Fruit fly (Drosophila melanogaster) whole organism, embryonic: ENCODE measurements around the gene FIG4.
A peak's percentile ranks its signal among the peaks of the same experiment; 100 is the strongest.

Experiments
- B-H2 ChIP-seq: fragments of 200-800 bp; sonication (Bioruptor generic); optimal IDR thresholded peaks from 2 replicates; lab custom pipeline; 2018; ENCODE audit warnings: missing biosample characterization, mild to moderate bottlenecking, missing genetic modification characterization
- BtbVII ChIP-seq: fragments of 200-800 bp; sonication (Bioruptor generic); optimal IDR thresholded peaks from 3 replicates; lab custom pipeline; 2017; ENCODE audit warnings: missing biosample characterization, mild to moderate bottlenecking, missing genetic modification characterization
- Bteb2 ChIP-seq: fragments of 200-800 bp; sonication (Bioruptor generic); optimal IDR thresholded peaks from 2 replicates; lab custom pipeline; 2016; ENCODE audit warnings: missing biosample characterization, missing genetic modification characterization
- CG10267 ChIP-seq: fragments of 200-800 bp; sonication (Bioruptor generic); optimal IDR thresholded peaks from 2 replicates; lab custom pipeline; 2018; ENCODE audit warnings: missing biosample characterization, mild to moderate bottlenecking, missing genetic modification characterization, moderate library complexity
- CG11456 ChIP-seq: fragments of 200-800 bp; sonication (Bioruptor generic); IDR thresholded peaks from 3 replicates; pipeline ENCODE4 v1.3.6; 2022; ENCODE audit warnings: missing biosample characterization, missing genetic modification characterization
- CG11695 ChIP-seq: fragments of 200-800 bp; sonication (Bioruptor generic); IDR thresholded peaks from 3 replicates; pipeline ENCODE4 v1.3.6; 2022; ENCODE audit warnings: missing biosample characterization, missing genetic modification characterization
- CG12299 ChIP-seq: fragments of 200-800 bp; sonication (Bioruptor generic); optimal IDR thresholded peaks from 2 replicates; lab custom pipeline; 2018; ENCODE audit warnings: missing biosample characterization, mild to moderate bottlenecking, missing genetic modification characterization
- CG14667 ChIP-seq: fragments of 200-800 bp; sonication (Bioruptor generic); IDR thresholded peaks from 2 replicates; pipeline ENCODE4 v1.3.6; 2022; ENCODE audit warnings: missing biosample characterization, missing genetic modification characterization
- CG15696 ChIP-seq: fragments of 200-800 bp; sonication (Bioruptor generic); optimal IDR thresholded peaks from 2 replicates; lab custom pipeline; 2019; ENCODE audit warnings: missing biosample characterization, mild to moderate bottlenecking, missing genetic modification characterization, moderate library complexity
- CG16813 ChIP-seq: fragments of 200-800 bp; sonication (Bioruptor generic); IDR thresholded peaks from 3 replicates; pipeline ENCODE4 v1.3.6; 2022; ENCODE audit warnings: missing biosample characterization, missing genetic modification characterization; ENCODE audit not compliant: partially characterized antibody
- CG16815 ChIP-seq: fragments of 200-800 bp; sonication (Bioruptor generic); optimal IDR thresholded peaks from 3 replicates; lab custom pipeline; 2017; ENCODE audit warnings: missing biosample characterization, mild to moderate bottlenecking, missing genetic modification characterization
- CG17385 ChIP-seq: fragments of 200-800 bp; sonication (Bioruptor generic); optimal IDR thresholded peaks from 3 replicates; lab custom pipeline; 2018; ENCODE audit warnings: missing biosample characterization, mild to moderate bottlenecking, missing genetic modification characterization
- CG18011 ChIP-seq: fragments of 200-800 bp; sonication (Bioruptor generic); optimal IDR thresholded peaks from 2 replicates; lab custom pipeline; 2017; ENCODE audit warnings: missing biosample characterization, missing genetic modification characterization, mild to moderate bottlenecking, moderate library complexity, missing genotype
- CG32772 ChIP-seq: fragments of 200-800 bp; sonication (Bioruptor generic); IDR thresholded peaks from 2 replicates; pipeline ENCODE4 v1.3.6; 2022; ENCODE audit warnings: missing biosample characterization, missing genetic modification characterization
- CG3407 ChIP-seq: fragments of 200-800 bp; sonication (Bioruptor generic); optimal IDR thresholded peaks from 2 replicates; lab custom pipeline; 2018; ENCODE audit warnings: missing biosample characterization, mild to moderate bottlenecking, missing genetic modification characterization
- CG34422 ChIP-seq: fragments of 200-800 bp; sonication (Bioruptor generic); IDR thresholded peaks from 3 replicates; pipeline ENCODE4 v1.3.6; 2022; ENCODE audit warnings: missing biosample characterization, missing genetic modification characterization
- CG3847 ChIP-seq: fragments of 200-800 bp; sonication (Bioruptor generic); IDR thresholded peaks from 2 replicates; pipeline ENCODE4 v1.3.6; 2022; ENCODE audit warnings: missing biosample characterization, missing genetic modification characterization
- CG6254 ChIP-seq: fragments of 200-800 bp; sonication (Bioruptor generic); optimal IDR thresholded peaks from 3 replicates; lab custom pipeline; 2017; ENCODE audit warnings: mild to moderate bottlenecking, missing biosample characterization, missing genetic modification reagents, missing genetic modification characterization
- CG6813 ChIP-seq: fragments of 200-800 bp; sonication (Bioruptor generic); optimal IDR thresholded peaks from 2 replicates; lab custom pipeline; 2017; ENCODE audit warnings: missing biosample characterization, missing genetic modification characterization, mild to moderate bottlenecking, moderate library complexity, missing genetic modification reagents
- CG6854 ChIP-seq: fragments of 200-800 bp; sonication (Bioruptor generic); optimal IDR thresholded peaks from 3 replicates; lab custom pipeline; 2017; ENCODE audit warnings: missing biosample characterization, mild to moderate bottlenecking, missing genetic modification characterization
- CG7372 ChIP-seq: fragments of 200-800 bp; sonication (Bioruptor generic); IDR thresholded peaks from 2 replicates; pipeline ENCODE4 v1.3.6; 2022; ENCODE audit warnings: missing biosample characterization, missing genetic modification characterization
- Ets65A ChIP-seq: fragments of 200-800 bp; sonication (Bioruptor generic); peaks from one replicate; lab custom pipeline; 2016; ENCODE audit warnings: missing biosample characterization, missing genetic modification characterization
- Fer1 ChIP-seq: fragments of 200-800 bp; sonication (Bioruptor generic); optimal IDR thresholded peaks from 2 replicates; lab custom pipeline; 2017; ENCODE audit warnings: missing biosample characterization, mild to moderate bottlenecking, missing genetic modification characterization
- MBD-R2 ChIP-seq: fragments of 200-800 bp; sonication (Bioruptor generic); IDR thresholded peaks from 2 replicates; pipeline ENCODE4 v1.3.6; 2022; ENCODE audit warnings: missing biosample characterization, missing genetic modification characterization
- MTF-1 ChIP-seq: fragments of 200-800 bp; sonication (Bioruptor generic); optimal IDR thresholded peaks from 2 replicates; lab custom pipeline; 2018; ENCODE audit warnings: missing biosample characterization, mild to moderate bottlenecking, missing genetic modification characterization, borderline replicate concordance
- Mad ChIP-seq: fragments of 200-800 bp; sonication (Bioruptor generic); optimal IDR thresholded peaks from 2 replicates; lab custom pipeline; 2016; ENCODE audit warnings: missing biosample characterization, missing genetic modification characterization
- Meics ChIP-seq: fragments of 200-800 bp; sonication (Bioruptor generic); optimal IDR thresholded peaks from 2 replicates; lab custom pipeline; 2017; ENCODE audit warnings: missing biosample characterization, mild to moderate bottlenecking, missing genetic modification characterization
- NK7.1 ChIP-seq: fragments of 200-800 bp; sonication (Bioruptor generic); optimal IDR thresholded peaks from 3 replicates; lab custom pipeline; 2016; ENCODE audit warnings: missing biosample characterization, missing genetic modification characterization
- Nf-YC ChIP-seq: fragments of 200-800 bp; optimal IDR thresholded peaks from 3 replicates; lab custom pipeline; 2019; ENCODE audit warnings: missing biosample characterization, mild to moderate bottlenecking, missing genetic modification characterization, moderate library complexity
- Ptx1 ChIP-seq: fragments of 200-800 bp; sonication (Bioruptor generic); IDR thresholded peaks from 2 replicates; pipeline ENCODE4 v1.3.6; 2022; ENCODE audit warnings: missing biosample characterization, missing genetic modification characterization
- Sox100B ChIP-seq: fragments of 200-800 bp; sonication (Bioruptor generic); optimal IDR thresholded peaks from 3 replicates; lab custom pipeline; 2018; ENCODE audit warnings: missing biosample characterization, mild to moderate bottlenecking, missing genetic modification characterization
- Spps ChIP-seq: fragments of 200-800 bp; sonication (Bioruptor generic); optimal IDR thresholded peaks from 2 replicates; lab custom pipeline; 2018; ENCODE audit warnings: missing biosample characterization, mild to moderate bottlenecking, missing genetic modification characterization
- Sry-β ChIP-seq: fragments of 200-800 bp; sonication (Bioruptor generic); optimal IDR thresholded peaks from 2 replicates; lab custom pipeline; 2018; ENCODE audit warnings: missing biosample characterization, mild to moderate bottlenecking, missing genetic modification characterization, moderate library complexity
- Xrp1 ChIP-seq: fragments of 200-800 bp; sonication (Bioruptor generic); IDR thresholded peaks from 2 replicates; pipeline ENCODE4 v1.3.6; 2022; ENCODE audit warnings: missing biosample characterization, missing genetic modification characterization
- al ChIP-seq: fragments of 200-800 bp; sonication (Bioruptor generic); IDR thresholded peaks from 2 replicates; pipeline ENCODE4 v1.3.6; 2022; ENCODE audit warnings: missing biosample characterization, missing genetic modification characterization
- bcd ChIP-seq: fragments of 200-800 bp; sonication (Bioruptor generic); optimal IDR thresholded peaks from 2 replicates; lab custom pipeline; 2017; ENCODE audit warnings: missing biosample characterization, mild to moderate bottlenecking, missing genetic modification characterization
- caup ChIP-seq: fragments of 200-800 bp; sonication (Bioruptor generic); optimal IDR thresholded peaks from 3 replicates; lab custom pipeline; 2017; ENCODE audit warnings: missing biosample characterization, mild to moderate bottlenecking, missing genetic modification characterization, moderate library complexity; ENCODE audit not compliant: severe bottlenecking
- chm ChIP-seq: fragments of 200-800 bp; sonication (Bioruptor generic); IDR thresholded peaks from 2 replicates; pipeline ENCODE4 v1.3.6; 2022; ENCODE audit warnings: missing biosample characterization, missing genetic modification characterization
- ci ChIP-seq: fragments of 200-800 bp; sonication (Bioruptor generic); IDR thresholded peaks from 3 replicates; pipeline ENCODE4 v1.3.6; 2022; ENCODE audit warnings: missing biosample characterization, missing genetic modification characterization
- gce ChIP-seq: fragments of 200-800 bp; sonication (Bioruptor generic); IDR thresholded peaks from 3 replicates; pipeline ENCODE4 v1.3.6; 2022; ENCODE audit warnings: missing biosample characterization, missing genetic modification characterization
- jing ChIP-seq: fragments of 200-800 bp; sonication (Bioruptor generic); optimal IDR thresholded peaks from 2 replicates; lab custom pipeline; 2018; ENCODE audit warnings: missing biosample characterization, mild to moderate bottlenecking, missing genetic modification characterization
- kay ChIP-seq: fragments of 200-800 bp; sonication (Bioruptor generic); optimal IDR thresholded peaks from 2 replicates; lab custom pipeline; 2016; ENCODE audit warnings: missing biosample characterization, missing genetic modification characterization
- lilli ChIP-seq: fragments of 200-800 bp; sonication (Bioruptor generic); optimal IDR thresholded peaks from 3 replicates; lab custom pipeline; 2016; ENCODE audit warnings: missing biosample characterization, missing genetic modification characterization
- nmo ChIP-seq: fragments of 200-800 bp; sonication (Bioruptor generic); optimal IDR thresholded peaks from 2 replicates; lab custom pipeline; 2018; ENCODE audit warnings: missing biosample characterization, mild to moderate bottlenecking, missing genetic modification characterization, moderate library complexity
- oc ChIP-seq: fragments of 200-800 bp; sonication (Bioruptor generic); optimal IDR thresholded peaks from 2 replicates; lab custom pipeline; 2018; ENCODE audit warnings: missing biosample characterization, mild to moderate bottlenecking, missing genetic modification characterization, moderate library complexity
- row ChIP-seq: fragments of 200-800 bp; sonication (Bioruptor generic); IDR thresholded peaks from 3 replicates; pipeline ENCODE4 v1.3.6; 2022; ENCODE audit warnings: missing biosample characterization, missing genetic modification characterization
- sisA ChIP-seq: fragments of 200-800 bp; sonication (Bioruptor generic); IDR thresholded peaks from 2 replicates; pipeline ENCODE4 v1.3.6; 2022; ENCODE audit warnings: missing biosample characterization, missing genetic modification characterization
- tgo ChIP-seq: fragments of 200-800 bp; sonication (Bioruptor generic); IDR thresholded peaks from 3 replicates; pipeline ENCODE4 v1.3.6; 2022; ENCODE audit warnings: missing biosample characterization, missing genetic modification characterization

The FIG4 gene

dm6 chr2L:4440881-4441737 is 23.9 kb upstream of the FIG4 start, which contains the start of gene CG15431 (continued):
- TF ChIP-seq MBD-R2 (GFP tag; lab: Robert Waterston, UW) (peak; percentile 35; the same call in 1 of the 2 replicates), CG18011 (GFP tag; lab: Kevin White, UChicago) (peak; percentile 25), CG6854 (peak; percentile 51), lilli (GFP tag; lab: Kevin White, UChicago) (peak; percentile 69), Mad (GFP tag; lab: Kevin White, UChicago) (peak; percentile 41), al (0 out of 2 replicates have a peak, but pooled peaks have one; percentile 37), tgo (GFP tag; lab: Robert Waterston, UW) (peak; percentile 50; the same call in 2 of the 3 replicates), CG3847 (GFP tag; lab: Robert Waterston, UW) (peak; percentile 39), Xrp1 (GFP tag; lab: Robert Waterston, UW) (peak; percentile 57), chm (GFP tag; lab: Robert Waterston, UW) (0 out of 2 replicates have a peak, but pooled peaks have one; percentile 35), Ets65A (peak; percentile 71), Ptx1 (peak; percentile 75), CG7372 (peak; percentile 51), caup (GFP tag; lab: Kevin White, UChicago) (peak; percentile 70), CG16813 (no peak), Sry-β (GFP tag; lab: Kevin White, UChicago) (no peak), CG6813 (peak; percentile 66), CG16815 (GFP tag; lab: Kevin White, UChicago) (no peak), CG17385 (GFP tag; lab: Kevin White, UChicago) (peak; percentile 31), Bteb2 (GFP tag; lab: Kevin White, UChicago) (peak; percentile 29), CG3407 (GFP tag; lab: Kevin White, UChicago) (no peak), sisA (GFP tag; lab: Robert Waterston, UW) (peak; percentile 59), B-H2 (GFP tag; lab: Kevin White, UChicago) (peak; percentile 15), BtbVII (GFP tag; lab: Kevin White, UChicago) (peak; percentile 43), kay (GFP tag; lab: Kevin White, UChicago) (no peak), jing (GFP tag; lab: Kevin White, UChicago) (peak; percentile 11), CG14667 (GFP tag; lab: Robert Waterston, UW) (0 out of 2 replicates have a peak, but pooled peaks have one; percentile 8), oc (tag; lab: Kevin White, UChicago) (no peak), ci (GFP tag; lab: Robert Waterston, UW) (peak; percentile 68; the same call in 1 of the 3 replicates), CG10267 (tag; lab: Kevin White, UChicago) (peak; percentile 37), MTF-1 (GFP tag; lab: Kevin White, UChicago) (no peak), CG12299 (tag; lab: Kevin White, UChicago) (peak; percentile 56), Nf-YC (peak; percentile 1), CG11695 (GFP tag; lab: Robert Waterston, UW) (no peak), gce (GFP tag; lab: Robert Waterston, UW) (no peak), CG15696 (tag; lab: Kevin White, UChicago) (no peak), CG32772 (GFP tag; lab: Robert Waterston, UW) (peak; percentile 36; the same call in 1 of the 2 replicates), CG34422 (0 out of 3 replicates have a peak, but pooled peaks have one; percentile 47), Sox100B (GFP tag; lab: Kevin White, UChicago) (no peak), Meics (GFP tag; lab: Kevin White, UChicago) (peak; percentile 77), bcd (GFP tag; lab: Kevin White, UChicago) (peak; percentile 58), CG6254 (GFP tag; lab: Kevin White, UChicago) (peak; percentile 8), CG11456 (GFP tag; lab: Robert Waterston, UW) (peak; percentile 72), Spps (no peak), Fer1 (GFP tag; lab: Kevin White, UChicago) (peak; percentile 67), nmo (GFP tag; lab: Kevin White, UChicago) (peak; percentile 31), NK7.1 (GFP tag; lab: Kevin White, UChicago) (no peak), row (GFP tag; lab: Robert Waterston, UW) (peak; percentile 71)
